Fruit fly (Drosophila melanogaster) whole organism, embryonic: ENCODE data around the gene CG17752.
A peak's percentile ranks its signal among the peaks of the same experiment; 100 is the strongest.

Source experiments
- Awh ChIP-seq: fragments of 200-800 bp; sonication (Bioruptor generic); IDR thresholded peaks from 2 replicates; pipeline ENCODE4, ENCODE4 v1.3.6; 2022; ENCODE audit warnings: missing biosample characterization, missing genetic modification characterization
- C15 ChIP-seq: fragments of 200-800 bp; sonication (Bioruptor generic); IDR thresholded peaks from 3 replicates; pipeline ENCODE4 v1.3.6; 2022; ENCODE audit warnings: missing biosample characterization, missing genetic modification characterization
- CG10321 ChIP-seq: fragments of 200-800 bp; sonication (Bioruptor generic); IDR thresholded peaks from 2 replicates; pipeline ENCODE4 v1.3.6; 2022; ENCODE audit warnings: missing biosample characterization, missing genetic modification characterization
- CG10462 ChIP-seq: fragments of 200-800 bp; sonication (Bioruptor generic); optimal IDR thresholded peaks from 2 replicates; lab custom pipeline; 2016; ENCODE audit warnings: missing biosample characterization, missing genetic modification characterization
- CG10543 ChIP-seq: fragments of 200-800 bp; sonication (Bioruptor generic); optimal IDR thresholded peaks from 3 replicates; lab custom pipeline; 2017; ENCODE audit warnings: missing biosample characterization, mild to moderate bottlenecking, missing genetic modification characterization, moderate library complexity
- CG10654 ChIP-seq: fragments of 200-800 bp; sonication (Bioruptor generic); optimal IDR thresholded peaks from 2 replicates; lab custom pipeline; 2016; ENCODE audit warnings: missing biosample characterization, missing genetic modification characterization
- CG11247 ChIP-seq: fragments of 200-800 bp; sonication (Bioruptor generic); IDR thresholded peaks from 2 replicates; pipeline ENCODE4 v1.3.6; 2022; ENCODE audit warnings: missing biosample characterization, missing genetic modification characterization
- CG11696 ChIP-seq: fragments of 200-800 bp; sonication (Bioruptor generic); IDR thresholded peaks from 2 replicates; pipeline ENCODE4 v1.3.6; 2022; ENCODE audit warnings: missing biosample characterization, missing genetic modification characterization
- CG11723 ChIP-seq: fragments of 200-800 bp; sonication (Bioruptor generic); optimal IDR thresholded peaks from 2 replicates; lab custom pipeline; 2017; ENCODE audit warnings: missing biosample characterization, mild to moderate bottlenecking, missing genetic modification characterization
- CG12219 ChIP-seq: fragments of 200-800 bp; sonication (Bioruptor generic); optimal IDR thresholded peaks from 3 replicates; lab custom pipeline; 2018; ENCODE audit warnings: missing biosample characterization, mild to moderate bottlenecking, missing genetic modification characterization
- CG13296 ChIP-seq: fragments of 200-800 bp; sonication (Bioruptor generic); optimal IDR thresholded peaks from 3 replicates; lab custom pipeline; 2018; ENCODE audit warnings: missing biosample characterization, mild to moderate bottlenecking, missing genetic modification characterization
- CG14014 ChIP-seq: fragments of 200-800 bp; sonication (Bioruptor generic); IDR thresholded peaks from 2 replicates; pipeline ENCODE4 v1.3.6; 2022; ENCODE audit warnings: missing biosample characterization, missing genetic modification characterization
- CG14441 ChIP-seq: fragments of 200-800 bp; sonication (Bioruptor generic); IDR thresholded peaks from 2 replicates; pipeline ENCODE4 v1.3.6; 2022; ENCODE audit warnings: missing biosample characterization, missing genetic modification characterization
- CG15479 ChIP-seq: fragments of 200-800 bp; sonication (Bioruptor generic); optimal IDR thresholded peaks from 3 replicates; lab custom pipeline; 2019; ENCODE audit warnings: missing biosample characterization, mild to moderate bottlenecking, missing genetic modification characterization, moderate library complexity
- CG17359 ChIP-seq: fragments of 200-800 bp; sonication (Bioruptor generic); optimal IDR thresholded peaks from 3 replicates; lab custom pipeline; 2018; ENCODE audit warnings: missing biosample characterization, mild to moderate bottlenecking, missing genetic modification characterization, moderate library complexity
- CG2202 ChIP-seq: fragments of 200-800 bp; sonication (Bioruptor generic); optimal IDR thresholded peaks from 2 replicates; lab custom pipeline; 2018; ENCODE audit warnings: missing biosample characterization, mild to moderate bottlenecking, missing genetic modification characterization
- CG2712 ChIP-seq: fragments of 200-800 bp; optimal IDR thresholded peaks from 3 replicates; lab custom pipeline; 2019; ENCODE audit warnings: missing biosample characterization, mild to moderate bottlenecking, missing genetic modification characterization, moderate library complexity
- CG5245 ChIP-seq: fragments of 200-800 bp; sonication (Bioruptor generic); optimal IDR thresholded peaks from 3 replicates; lab custom pipeline; 2016; ENCODE audit warnings: missing biosample characterization, missing genetic modification characterization
- CG6654 ChIP-seq: fragments of 200-800 bp; sonication (Bioruptor generic); optimal IDR thresholded peaks from 2 replicates; lab custom pipeline; 2017; ENCODE audit warnings: missing biosample characterization, mild to moderate bottlenecking, missing genetic modification characterization
- CG6683 ChIP-seq: fragments of 200-800 bp; sonication (Bioruptor generic); optimal IDR thresholded peaks from 2 replicates; lab custom pipeline; 2017; ENCODE audit warnings: missing biosample characterization, mild to moderate bottlenecking, missing genetic modification characterization, missing genetic modification reagents
- CG9817 ChIP-seq: fragments of 200-800 bp; sonication (Bioruptor generic); optimal IDR thresholded peaks from 2 replicates; lab custom pipeline; 2018; ENCODE audit warnings: missing biosample characterization, mild to moderate bottlenecking, missing genetic modification characterization, moderate library complexity
- Dek ChIP-seq: fragments of 200-800 bp; sonication (Bioruptor generic); optimal IDR thresholded peaks from 3 replicates; lab custom pipeline; 2019; ENCODE audit warnings: missing biosample characterization, mild to moderate bottlenecking, missing genetic modification characterization, moderate library complexity
- E2f2 ChIP-seq: fragments of 200-800 bp; sonication (Bioruptor generic); IDR thresholded peaks from 2 replicates; pipeline ENCODE4 v1.3.6; 2022; ENCODE audit warnings: missing biosample characterization, missing genetic modification characterization
- Gsc ChIP-seq: fragments of 200-800 bp; sonication (Bioruptor generic); IDR thresholded peaks from 2 replicates; pipeline ENCODE4 v1.3.6; 2022; ENCODE audit warnings: missing biosample characterization, missing genetic modification characterization
- HLH3B ChIP-seq: fragments of 200-800 bp; sonication (Bioruptor generic); IDR thresholded peaks from 2 replicates; pipeline ENCODE4 v1.3.6; 2022; ENCODE audit warnings: missing biosample characterization, missing genetic modification characterization
- Med ChIP-seq: fragments of 200-800 bp; sonication (Bioruptor generic); peaks from one replicate; lab custom pipeline; 2016; ENCODE audit warnings: missing biosample characterization, missing genetic modification characterization, mild to moderate bottlenecking, inconsistent platforms, moderate library complexity
- Sin3A ChIP-seq: fragments of >200 bp; optimal IDR thresholded peaks from 2 replicates; lab custom pipeline; 2018
- Sox102F ChIP-seq: fragments of 200-800 bp; sonication (Bioruptor generic); optimal IDR thresholded peaks from 2 replicates; lab custom pipeline; 2018; ENCODE audit warnings: missing biosample characterization, mild to moderate bottlenecking, missing genetic modification characterization, moderate library complexity
- Xrp1 ChIP-seq: fragments of 200-800 bp; sonication (Bioruptor generic); IDR thresholded peaks from 2 replicates; pipeline ENCODE4 v1.3.6; 2022; ENCODE audit warnings: missing biosample characterization, missing genetic modification characterization
- YL-1 ChIP-seq: fragments of 200-800 bp; sonication (Bioruptor generic); optimal IDR thresholded peaks from 3 replicates; lab custom pipeline; 2017; ENCODE audit warnings: missing biosample characterization, mild to moderate bottlenecking, missing genetic modification characterization
- bbx ChIP-seq: fragments of 200-800 bp; sonication (Bioruptor generic); IDR thresholded peaks from 2 replicates; pipeline ENCODE4 v1.3.6; 2022; ENCODE audit warnings: missing biosample characterization, missing genetic modification characterization; ENCODE audit not compliant: partially characterized antibody
- croc ChIP-seq: fragments of 200-800 bp; sonication (Bioruptor generic); conservative IDR thresholded peaks from 3 replicates; pipeline ENCODE4 v1.3.6; 2022; ENCODE audit warnings: missing biosample characterization, missing genetic modification characterization
- dm ChIP-seq: fragments of 200-800 bp; sonication (Bioruptor generic); optimal IDR thresholded peaks from 3 replicates; lab custom pipeline; 2016; ENCODE audit warnings: missing biosample characterization, missing genetic modification characterization
- ems ChIP-seq: fragments of 200-800 bp; sonication (Bioruptor generic); optimal IDR thresholded peaks from 3 replicates; lab custom pipeline; 2016; ENCODE audit warnings: missing biosample characterization, missing genetic modification characterization
- ftz-f1 ChIP-seq: fragments of 200-800 bp; sonication (Bioruptor generic); optimal IDR thresholded peaks from 2 replicates; lab custom pipeline; 2016; ENCODE audit warnings: missing biosample characterization, missing genetic modification characterization
- gcm2 ChIP-seq: fragments of 200-800 bp; sonication (Bioruptor generic); optimal IDR thresholded peaks from 2 replicates; lab custom pipeline; 2016; ENCODE audit warnings: missing biosample characterization, missing genetic modification characterization
- ham ChIP-seq: fragments of 200-800 bp; sonication (Bioruptor generic); IDR thresholded peaks from 2 replicates; pipeline ENCODE4 v1.3.6; 2022; ENCODE audit warnings: missing biosample characterization, missing genetic modification characterization
- insv ChIP-seq, 2 experiments: fragments of 200-800 bp; sonication (Bioruptor generic); optimal IDR thresholded peaks; 3 replicates each; lab custom pipeline; 2016 to 2018; ENCODE audit warnings: missing biosample characterization in 2 of 2, missing genetic modification characterization in 2 of 2
- lov ChIP-seq, 2 experiments: fragments of 200-800 bp in 1 of 2; fragments of >200 bp in 1 of 2; sonication (Bioruptor generic) in 1 of 2; IDR thresholded peaks in 1 of 2; optimal IDR thresholded peaks in 1 of 2; 2 replicates in 1 of 2; 3 replicates in 1 of 2; pipeline versions ENCODE4 v1.3.6 to Lab custom; 2017 to 2022; ENCODE audit warnings: missing biosample characterization in 1 of 2, missing genetic modification characterization in 1 of 2
- luna ChIP-seq: fragments of 200-800 bp; sonication (Bioruptor generic); optimal IDR thresholded peaks from 2 replicates; lab custom pipeline; 2016; ENCODE audit warnings: missing biosample characterization, missing genetic modification characterization
- mam ChIP-seq: fragments of 200-800 bp; sonication (Bioruptor generic); optimal IDR thresholded peaks from 3 replicates; lab custom pipeline; 2016; ENCODE audit warnings: missing biosample characterization, missing genetic modification characterization
- onecut ChIP-seq: fragments of 200-800 bp; sonication (Bioruptor generic); IDR thresholded peaks from 2 replicates; pipeline ENCODE4 v1.3.6; 2022; ENCODE audit warnings: missing biosample characterization, missing genetic modification characterization
- otp ChIP-seq: fragments of 200-800 bp; sonication (Bioruptor generic); IDR thresholded peaks from 3 replicates; pipeline ENCODE4, ENCODE4 v1.3.6; 2022; ENCODE audit warnings: missing biosample characterization, missing genetic modification characterization
- psq ChIP-seq: fragments of 200-800 bp; sonication (Bioruptor generic); optimal IDR thresholded peaks from 2 replicates; lab custom pipeline; 2017; ENCODE audit warnings: missing biosample characterization, missing genetic modification characterization
- ro ChIP-seq: fragments of 200-800 bp; sonication (Bioruptor generic); IDR thresholded peaks from 2 replicates; pipeline ENCODE4 v1.3.6; 2022; ENCODE audit warnings: missing biosample characterization, missing genetic modification characterization
- sima ChIP-seq: fragments of 200-800 bp; sonication (Bioruptor generic); optimal IDR thresholded peaks from 2 replicates; lab custom pipeline; 2016; ENCODE audit warnings: missing biosample characterization, missing genetic modification characterization
- slp2 ChIP-seq: fragments of 200-800 bp; sonication (Bioruptor generic); optimal IDR thresholded peaks from 2 replicates; lab custom pipeline; 2016; ENCODE audit warnings: missing biosample characterization, missing genetic modification characterization
- sna ChIP-seq: fragments of 200-800 bp; sonication (Bioruptor generic); IDR thresholded peaks from 2 replicates; pipeline ENCODE4 v1.3.6; 2022; ENCODE audit warnings: missing biosample characterization, missing genetic modification characterization; ENCODE audit not compliant: partially characterized antibody
- sob ChIP-seq: fragments of 200-800 bp; sonication (Bioruptor generic); IDR thresholded peaks from 2 replicates; pipeline ENCODE4 v1.3.6; 2022; ENCODE audit warnings: missing biosample characterization, missing genetic modification characterization
- twi ChIP-seq: fragments of 200-800 bp; optimal IDR thresholded peaks from 2 replicates; lab custom pipeline; 2019; ENCODE audit warnings: missing biosample characterization, mild to moderate bottlenecking, missing genetic modification characterization, moderate library complexity
- zfh2 ChIP-seq: fragments of 200-800 bp; sonication (Bioruptor generic); optimal IDR thresholded peaks from 2 replicates; lab custom pipeline; 2016; ENCODE audit warnings: missing biosample characterization, missing genetic modification characterization

CG17752 gene

dm6 chr3R:19584818-19585217 is 25.2 kb upstream of the CG17752 start (continued):
- TF ChIP-seq CG9817 (tag; lab: Kevin White, UChicago) (peak; percentile 49), bbx (no peak), CG5245 (peak; percentile 45), mam (GFP tag; lab: Kevin White, UChicago) (peak; percentile 31), CG10321 (GFP tag; lab: Robert Waterston, UW) (peak; percentile 51; the same call in 1 of the 2 replicates), C15 (no peak), ro (GFP tag; lab: Robert Waterston, UW) (no peak), CG11696 (GFP tag; lab: Robert Waterston, UW) (peak; percentile 37; the same call in 1 of the 2 replicates), CG11723 (GFP tag; lab: Kevin White, UChicago) (peak; percentile 90), CG17359 (peak; percentile 84), CG2202 (tag; lab: Kevin White, UChicago) (peak; percentile 96), CG6683 (GFP tag; lab: Kevin White, UChicago) (peak; percentile 78), sna (no peak), sima (GFP tag; lab: Kevin White, UChicago) (peak; percentile 15), twi (peak; percentile 78), CG14441 (GFP tag; lab: Robert Waterston, UW) (peak; percentile 31; the same call in 1 of the 2 replicates), luna (GFP tag; lab: Kevin White, UChicago) (no peak), insv (GFP tag; optimal IDR thresholded peaks at IDR 0.05; lab: Kevin White, UChicago) (peak in 1 of 2 experiments; percentile 52), Xrp1 (GFP tag; lab: Robert Waterston, UW) (peak; percentile 91), croc (GFP tag; lab: Robert Waterston, UW) (peak; percentile 44; the same call in 2 of the 3 replicates), YL-1 (GFP tag; lab: Kevin White, UChicago) (peak; percentile 93), sob (GFP tag; lab: Robert Waterston, UW) (peak; percentile 56), otp (GFP tag; lab: Robert Waterston, UW) (peak; percentile 91), dm (GFP tag; lab: Kevin White, UChicago) (peak; percentile 53), gcm2 (GFP tag; lab: Kevin White, UChicago) (peak; percentile 76), Awh (GFP tag; lab: Robert Waterston, UW) (no peak; the same call in none of the 2 replicates), CG10543 (GFP tag; lab: Kevin White, UChicago) (peak; percentile 83), CG12219 (GFP tag; lab: Kevin White, UChicago) (peak; percentile 89), CG10462 (GFP tag; lab: Kevin White, UChicago) (peak; percentile 68), ems (peak; percentile 57), Gsc (no peak), onecut (GFP tag; lab: Robert Waterston, UW) (peak; percentile 87), CG15479 (no peak), CG14014 (GFP tag; lab: Robert Waterston, UW) (peak; percentile 69; the same call in 1 of the 2 replicates), zfh2 (GFP tag; lab: Kevin White, UChicago) (no peak), HLH3B (GFP tag; lab: Robert Waterston, UW) (peak; percentile 80), CG13296 (peak; percentile 85), ftz-f1 (GFP tag; lab: Kevin White, UChicago) (peak; percentile 17), CG6654 (GFP tag; lab: Kevin White, UChicago) (peak; percentile 44), E2f2 (GFP tag; lab: Robert Waterston, UW) (peak; percentile 55), CG10654 (GFP tag; lab: Kevin White, UChicago) (peak; percentile 81), Dek (tag; lab: Kevin White, UChicago) (no peak), Sin3A (lab: Kevin White, UChicago) (no peak), Med (GFP tag; lab: Kevin White, UChicago) (peak; percentile 94), slp2 (GFP tag; lab: Kevin White, UChicago) (peak; percentile 68), Sox102F (GFP tag; lab: Kevin White, UChicago) (peak; percentile 74), lov (optimal IDR thresholded peaks at IDR 0.05; lab: Kevin White, UChicago) (no peak), lov (GFP tag; IDR thresholded peaks at IDR 0.05; lab: Robert Waterston, UW) (peak; percentile 77; the same call in 2 of the 3 replicates), ham (no peak), psq (GFP tag; lab: Kevin White, UChicago) (peak; percentile 65), CG2712 (tag; lab: Kevin White, UChicago) (peak; percentile 86), CG11247 (GFP tag; lab: Robert Waterston, UW) (peak; percentile 29; the same call in 1 of the 2 replicates)
